Fruit fly (Drosophila melanogaster) whole organism, pupa: ENCODE measurements around the gene CG42322.

ENCODE experiments used
- CG10348 ChIP-seq: fragments of 200-800 bp; sonication (Bioruptor generic); IDR thresholded peaks from 2 replicates; pipeline ENCODE4 v1.3.6; 2022; ENCODE audit warnings: missing biosample characterization, missing genetic modification characterization
- CG12605 ChIP-seq: fragments of 200-800 bp; sonication (Bioruptor generic); IDR thresholded peaks from 2 replicates; pipeline ENCODE4 v1.3.6; 2022; ENCODE audit warnings: missing biosample characterization, missing genetic modification characterization
- CG13204 ChIP-seq: fragments of 200-800 bp; sonication (Bioruptor generic); optimal IDR thresholded peaks from 2 replicates; lab custom pipeline; 2018; ENCODE audit warnings: missing biosample characterization, mild to moderate bottlenecking, missing genetic modification characterization, moderate library complexity
- CG14655 ChIP-seq: fragments of 200-800 bp; sonication (Bioruptor generic); optimal IDR thresholded peaks from 3 replicates; lab custom pipeline; 2017; ENCODE audit warnings: mild to moderate bottlenecking, missing biosample characterization, missing genetic modification reagents, missing genetic modification characterization
- CG15710 ChIP-seq: fragments of 200-800 bp; sonication (Bioruptor generic); optimal IDR thresholded peaks from 2 replicates; lab custom pipeline; 2018; ENCODE audit warnings: missing biosample characterization, mild to moderate bottlenecking, missing genetic modification characterization, moderate library complexity
- CG17806 ChIP-seq: fragments of 200-800 bp; sonication (Bioruptor generic); optimal IDR thresholded peaks from 2 replicates; lab custom pipeline; 2018; ENCODE audit warnings: missing biosample characterization, mild to moderate bottlenecking, missing genetic modification characterization, moderate library complexity
- CG32121 ChIP-seq: fragments of 200-800 bp; sonication (Bioruptor generic); IDR thresholded peaks from 2 replicates; pipeline ENCODE4 v1.3.6; 2022; ENCODE audit warnings: missing biosample characterization, missing genetic modification characterization
- CG34367 ChIP-seq: fragments of 200-800 bp; sonication (Bioruptor generic); optimal IDR thresholded peaks from 2 replicates; lab custom pipeline; 2018; ENCODE audit warnings: missing biosample characterization, mild to moderate bottlenecking, missing genetic modification characterization
- CG4496 ChIP-seq: fragments of 200-800 bp; sonication (Bioruptor generic); IDR thresholded peaks from 3 replicates; pipeline ENCODE4 v1.3.6; 2022; ENCODE audit warnings: missing biosample characterization, missing genetic modification characterization
- CG8159 ChIP-seq: fragments of 200-800 bp; sonication (Bioruptor generic); optimal IDR thresholded peaks from 3 replicates; lab custom pipeline; 2018; ENCODE audit warnings: missing biosample characterization, mild to moderate bottlenecking, missing genetic modification characterization, moderate library complexity
- CG8301 ChIP-seq: fragments of 200-800 bp; sonication (Bioruptor generic); optimal IDR thresholded peaks from 2 replicates; lab custom pipeline; 2018; ENCODE audit warnings: missing biosample characterization, mild to moderate bottlenecking, missing genetic modification characterization
- CG9948 ChIP-seq: fragments of 200-800 bp; sonication (Bioruptor generic); optimal IDR thresholded peaks from 2 replicates; lab custom pipeline; 2018; ENCODE audit warnings: missing biosample characterization, mild to moderate bottlenecking, missing genetic modification characterization, moderate library complexity
- D1 ChIP-seq: fragments of 200-800 bp; sonication (Bioruptor generic); optimal IDR thresholded peaks from 2 replicates; lab custom pipeline; 2018; ENCODE audit warnings: missing biosample characterization, mild to moderate bottlenecking, missing genetic modification characterization, moderate library complexity
- EcR ChIP-seq: fragments of 200-800 bp; sonication (Bioruptor generic); optimal IDR thresholded peaks from 3 replicates; lab custom pipeline; 2019; ENCODE audit warnings: missing biosample characterization, missing genetic modification characterization, mild to moderate bottlenecking, moderate library complexity, missing genetic modification reagents
- Ets98B ChIP-seq: fragments of 200-800 bp; sonication (Bioruptor generic); IDR thresholded peaks from 2 replicates; pipeline ENCODE4 v1.3.6; 2022; ENCODE audit warnings: missing biosample characterization, missing genetic modification characterization
- Pif1A ChIP-seq: fragments of 200-800 bp; sonication (Bioruptor generic); optimal IDR thresholded peaks from 3 replicates; lab custom pipeline; 2016; ENCODE audit warnings: missing biosample characterization, missing genetic modification characterization
- Pif1B ChIP-seq: fragments of 200-800 bp; sonication (Bioruptor generic); optimal IDR thresholded peaks from 3 replicates; lab custom pipeline; 2016; ENCODE audit warnings: missing biosample characterization, missing genetic modification characterization
- Snoo ChIP-seq: fragments of 200-800 bp; sonication (Bioruptor generic); optimal IDR thresholded peaks from 3 replicates; lab custom pipeline; 2017; ENCODE audit warnings: missing biosample characterization, mild to moderate bottlenecking, missing genetic modification characterization, inconsistent platforms
- fd96Ca ChIP-seq: fragments of 200-800 bp; sonication (Bioruptor generic); IDR thresholded peaks from 3 replicates; pipeline ENCODE4 v1.3.6; 2022; ENCODE audit warnings: missing biosample characterization, missing genetic modification characterization
- gl ChIP-seq: fragments of 200-800 bp; sonication (Bioruptor generic); optimal IDR thresholded peaks from 2 replicates; lab custom pipeline; 2018; ENCODE audit warnings: missing biosample characterization, mild to moderate bottlenecking, missing genetic modification characterization
- rn ChIP-seq: fragments of 200-800 bp; sonication (Bioruptor generic); IDR thresholded peaks from 2 replicates; pipeline ENCODE4 v1.3.6; 2022; ENCODE audit warnings: missing biosample characterization, missing genetic modification characterization

Gene CG42322

DNA sequence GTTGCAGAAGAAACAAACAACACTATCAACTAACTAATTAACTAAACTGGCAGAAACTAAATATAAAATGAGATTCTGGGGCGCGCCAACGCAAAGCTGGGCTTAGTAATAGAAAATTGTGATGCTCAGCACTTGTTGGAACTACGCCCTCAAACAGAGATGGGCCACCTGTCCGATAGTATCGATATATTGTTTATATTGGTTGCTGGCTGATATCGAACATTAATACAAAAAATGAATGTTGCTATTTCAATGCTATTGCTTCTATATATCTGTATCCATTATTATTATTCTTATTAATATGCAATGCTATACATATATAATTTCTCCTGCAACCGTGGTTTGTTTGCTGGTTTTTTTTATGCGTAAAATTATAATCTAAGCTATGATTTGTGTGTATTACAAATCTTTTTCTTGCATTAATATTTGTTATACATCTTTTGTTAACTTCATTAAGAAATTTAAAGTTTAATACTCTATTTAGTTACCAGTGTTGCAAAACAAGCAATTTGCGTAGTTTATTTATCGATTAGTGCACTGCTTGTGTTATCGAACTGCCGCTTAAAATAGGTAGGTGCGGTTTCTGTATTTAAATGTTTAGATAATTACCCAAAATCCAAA, 22.4 kb downstream of the CG42322 start, which contains the start of gene CG31195:
CG31195 (minus strand) TSS at position 195 of the 621 bp plus-strand sequence.
- TF ChIP-seq Ets98B, result no peak
- TF ChIP-seq Pif1B, result no peak
- no peak for TF ChIP-seq CG14655
- TF ChIP-seq D1 (tag; lab: Kevin White, UChicago), result no peak
- TF ChIP-seq CG9948 (tag; lab: Kevin White, UChicago), result no peak
- TF ChIP-seq Snoo (tag; lab: Kevin White, UChicago), result no peak
- no peak for TF ChIP-seq rn (GFP tag; lab: Robert Waterston, UW)
- no peak for TF ChIP-seq CG15710
- no peak for TF ChIP-seq EcR (GFP tag; lab: Kevin White, UChicago)
- TF ChIP-seq CG8301 (tag; lab: Kevin White, UChicago), result no peak
- TF ChIP-seq CG17806 (tag; lab: Kevin White, UChicago), result no peak
- no peak for TF ChIP-seq CG10348 (GFP tag; lab: Robert Waterston, UW)
- TF ChIP-seq fd96Ca (GFP tag; lab: Robert Waterston, UW), result no peak
- no peak for TF ChIP-seq CG13204

DNA sequence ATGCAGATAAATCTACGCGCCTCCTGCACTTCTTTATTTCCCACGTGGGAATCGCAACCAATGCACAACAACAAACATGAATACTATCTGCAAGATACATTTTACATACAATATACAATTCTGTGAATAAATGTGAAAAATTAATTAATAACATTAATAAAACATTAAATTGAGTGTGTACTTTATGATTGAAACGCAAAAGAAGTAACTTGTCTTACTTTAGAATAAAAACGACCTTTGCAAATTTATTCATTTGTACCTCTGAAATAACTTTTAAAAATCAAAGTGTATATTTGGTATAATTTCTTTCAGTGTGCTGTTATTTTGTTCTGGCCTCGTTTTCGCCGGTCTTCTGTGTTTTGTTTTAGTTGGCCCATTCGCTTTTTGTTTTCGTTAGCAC, 24.1 kb downstream of the CG42322 start:
- TF ChIP-seq EcR (GFP tag; lab: Kevin White, UChicago) (no peak), D1 (tag; lab: Kevin White, UChicago) (peak; percentile 70), CG32121 (GFP tag; lab: Robert Waterston, UW) (peak; percentile 81), CG15710 (peak; percentile 54), CG4496 (peak; percentile 67; the same call in 1 of the 3 replicates), Pif1A (GFP tag; lab: Kevin White, UChicago) (peak; percentile 71), gl (tag; lab: Kevin White, UChicago) (peak; percentile 61), CG12605 (GFP tag; lab: Robert Waterston, UW) (0 out of 2 replicates have a peak, but pooled peaks have one; percentile 49), CG17806 (tag; lab: Kevin White, UChicago) (peak; percentile 43), CG13204 (no peak), CG8159 (peak; percentile 78), CG8301 (tag; lab: Kevin White, UChicago) (peak; percentile 77), CG10348 (GFP tag; lab: Robert Waterston, UW) (no peak), CG9948 (tag; lab: Kevin White, UChicago) (peak; percentile 55), Pif1B (peak; percentile 64), CG34367 (peak; percentile 26), Snoo (tag; lab: Kevin White, UChicago) (peak; percentile 62), rn (GFP tag; lab: Robert Waterston, UW) (no peak), CG14655 (peak; percentile 71), Ets98B (peak; percentile 51), fd96Ca (GFP tag; lab: Robert Waterston, UW) (no peak)

DNA sequence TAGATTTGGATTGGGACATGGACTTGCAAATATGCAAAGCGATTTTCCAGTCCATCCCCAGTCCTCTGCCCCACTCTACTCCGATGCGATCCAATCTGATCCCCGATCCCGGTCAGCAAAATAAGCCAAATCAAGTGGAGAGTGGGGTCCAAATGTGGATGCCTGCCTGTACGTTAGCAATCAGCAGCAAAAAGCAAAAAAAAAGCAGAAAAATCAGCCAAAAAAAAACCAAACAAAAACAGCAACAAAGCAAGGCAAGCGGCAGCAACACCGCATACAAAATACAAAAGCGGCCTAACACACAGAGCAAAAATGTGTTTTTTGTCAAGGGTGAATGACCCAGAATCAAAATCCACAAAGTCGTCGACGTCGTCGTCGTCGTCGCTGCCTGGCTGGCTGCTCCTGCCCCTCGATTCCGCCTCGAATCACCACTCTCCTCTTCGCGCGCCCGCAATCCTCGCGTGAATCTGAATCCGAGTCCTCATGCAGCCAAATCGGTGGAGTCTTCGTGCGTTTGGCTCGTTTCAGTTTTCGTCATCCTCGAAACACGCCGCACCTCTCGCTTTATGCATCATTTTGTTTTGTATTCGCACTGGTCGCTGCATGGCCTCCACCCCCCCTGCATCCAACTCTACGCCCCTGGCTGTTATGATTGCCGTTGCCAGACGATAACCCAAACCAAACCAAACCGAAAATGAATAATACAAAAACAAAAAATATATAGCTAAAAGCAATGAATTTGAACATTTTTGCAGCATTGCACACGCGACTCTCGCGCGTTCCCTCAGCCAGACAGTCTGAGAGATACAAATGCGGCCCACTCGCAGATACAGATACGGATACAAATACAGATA, 25.6 kb downstream of the CG42322 start:
- peak; percentile 37 for TF ChIP-seq CG14655
- TF ChIP-seq EcR (GFP tag; lab: Kevin White, UChicago), result peak; percentile 30
- TF ChIP-seq D1 (tag; lab: Kevin White, UChicago), result no peak
- no peak for TF ChIP-seq CG13204
- peak; percentile 47 for TF ChIP-seq Snoo (tag; lab: Kevin White, UChicago)
- no peak for TF ChIP-seq CG9948 (tag; lab: Kevin White, UChicago)
- TF ChIP-seq rn (GFP tag; lab: Robert Waterston, UW), result no peak
- TF ChIP-seq CG8159, result no peak
- no peak for TF ChIP-seq gl (tag; lab: Kevin White, UChicago)
- peak; percentile 61; the same call in 1 of the 2 replicates for TF ChIP-seq CG32121 (GFP tag; lab: Robert Waterston, UW)
- TF ChIP-seq CG10348 (GFP tag; lab: Robert Waterston, UW), result 0 out of 2 replicates have a peak, but pooled peaks have one; percentile 33
- TF ChIP-seq Ets98B, result peak; percentile 46
- TF ChIP-seq fd96Ca (GFP tag; lab: Robert Waterston, UW), result peak; percentile 32; the same call in 2 of the 3 replicates
- TF ChIP-seq Pif1A (GFP tag; lab: Kevin White, UChicago), result no peak
- TF ChIP-seq CG12605 (GFP tag; lab: Robert Waterston, UW), result peak; percentile 76
- TF ChIP-seq CG17806 (tag; lab: Kevin White, UChicago), result no peak
- no peak for TF ChIP-seq CG8301 (tag; lab: Kevin White, UChicago)
- TF ChIP-seq CG4496, result peak; percentile 16; the same call in 1 of the 3 replicates
- TF ChIP-seq, all 21 proteins: peak for 9

DNA sequence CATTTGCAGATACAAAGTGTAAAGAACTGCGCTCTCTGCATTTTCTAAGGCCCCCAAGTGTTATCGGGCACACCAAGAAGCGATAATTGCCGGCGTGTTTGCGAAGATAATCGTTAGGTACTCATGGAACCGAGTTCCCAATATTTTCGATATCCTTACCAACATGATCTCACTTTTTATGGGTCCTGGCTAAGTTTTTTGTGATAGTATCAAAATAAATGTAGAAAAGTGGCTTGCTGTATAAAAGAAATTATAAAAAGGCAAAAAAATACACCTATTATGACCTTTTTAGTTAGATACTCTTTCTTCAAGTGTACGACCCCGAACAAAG, 26.2 kb downstream of the CG42322 start:
- no peak for TF ChIP-seq gl (tag; lab: Kevin White, UChicago)
- no peak for TF ChIP-seq CG15710
- no peak for TF ChIP-seq EcR (GFP tag; lab: Kevin White, UChicago)
- TF ChIP-seq CG8301 (tag; lab: Kevin White, UChicago), result no peak
- no peak for TF ChIP-seq CG17806 (tag; lab: Kevin White, UChicago)
- no peak for TF ChIP-seq CG14655
- TF ChIP-seq CG10348 (GFP tag; lab: Robert Waterston, UW), result no peak
- TF ChIP-seq D1 (tag; lab: Kevin White, UChicago), result no peak
- no peak for TF ChIP-seq CG8159
- TF ChIP-seq Pif1B, result no peak
- TF ChIP-seq CG9948 (tag; lab: Kevin White, UChicago), result no peak
- no peak for TF ChIP-seq CG13204
- TF ChIP-seq fd96Ca (GFP tag; lab: Robert Waterston, UW), result no peak
- TF ChIP-seq CG34367, result no peak
- TF ChIP-seq CG12605 (GFP tag; lab: Robert Waterston, UW), result no peak
- TF ChIP-seq CG4496, result no peak
- TF ChIP-seq Pif1A (GFP tag; lab: Kevin White, UChicago), result no peak

- TF ChIP-seq rn (GFP tag; lab: Robert Waterston, UW), result no peak
- no peak for TF ChIP-seq CG12605 (GFP tag; lab: Robert Waterston, UW)
- TF ChIP-seq CG13204, result no peak
- no peak for TF ChIP-seq CG32121 (GFP tag; lab: Robert Waterston, UW)
- no peak for TF ChIP-seq Snoo (tag; lab: Kevin White, UChicago)
- no peak for TF ChIP-seq CG8159
- no peak for TF ChIP-seq CG9948 (tag; lab: Kevin White, UChicago)
- no peak for TF ChIP-seq CG4496
- no peak for TF ChIP-seq CG34367
Measured at dm6 chr3R:20772543-20772942, 32.6 kb downstream of the CG42322 start, which contains the start of gene Takl1. Gene Takl1 (minus strand): TSS chr3R:20772601.
